Fruit fly (Drosophila melanogaster): ENCODE measurements around the gene Tsp.

Gene Tsp

dm6 chr2L:6716182-6716770 lies 7.4 kb upstream of the Tsp start, which contains the start of gene AkhR (continued):
- no peak for TF ChIP-seq odd (GFP tag; optimal IDR thresholded peaks at IDR 0.05)
- peak; percentile 47 for TF ChIP-seq row (GFP tag; IDR thresholded peaks at IDR 0.05)
- TF ChIP-seq E2f1 (GFP tag; IDR thresholded peaks at IDR 0.05): no peak
- TF ChIP-seq peb (GFP tag; IDR thresholded peaks at IDR 0.05): no peak
- TF ChIP-seq otp (GFP tag; IDR thresholded peaks at IDR 0.05): no peak
- no peak for TF ChIP-seq danr (GFP tag; IDR thresholded peaks at IDR 0.05)
- TF ChIP-seq CG34376 (GFP tag; optimal IDR thresholded peaks at IDR 0.05): peak; percentile 9
- TF ChIP-seq Vsx1 (GFP tag; optimal IDR thresholded peaks at IDR 0.05): no peak
- no peak for TF ChIP-seq CG30431 (GFP tag; optimal IDR thresholded peaks at IDR 0.05)
- no peak for TF ChIP-seq Gsc (GFP tag; IDR thresholded peaks at IDR 0.05)
- no peak for TF ChIP-seq lilli (GFP tag; optimal IDR thresholded peaks at IDR 0.05)
- no peak for TF ChIP-seq her (GFP tag; optimal IDR thresholded peaks at IDR 0.05)
- TF ChIP-seq tup (GFP tag; optimal IDR thresholded peaks at IDR 0.05): no peak

dm6 chr2L:6706368-6706919 lies 2.4 kb downstream of the Tsp start:
- TF ChIP-seq Med (GFP tag) (no peak), CG1647 (GFP tag; optimal IDR thresholded peaks at IDR 0.05) (no peak), CG17328 (GFP tag; IDR thresholded peaks at IDR 0.05) (no peak), abd-A (tag; optimal IDR thresholded peaks at IDR 0.05) (peak; percentile 74), Eip74EF (GFP tag; optimal IDR thresholded peaks at IDR 0.05) (no peak), ase (GFP tag; IDR thresholded peaks at IDR 0.05) (no peak), cg (GFP tag; optimal IDR thresholded peaks at IDR 0.05) (no peak), org-1 (GFP tag; optimal IDR thresholded peaks at IDR 0.05) (no peak), chinmo (GFP tag; IDR thresholded peaks at IDR 0.05; ENCODE audit: partially characterized antibody) (peak; percentile 73; the same call in 1 of the 4 replicates), HmgD (GFP tag; optimal IDR thresholded peaks at IDR 0.05) (no peak), chm (GFP tag; IDR thresholded peaks at IDR 0.05) (no peak), CG13894 (tag; optimal IDR thresholded peaks at IDR 0.05) (peak; percentile 1), Pdp1 (GFP tag; optimal IDR thresholded peaks at IDR 0.05) (peak in 1 of 2 experiments; percentile 9), pho (GFP tag; optimal IDR thresholded peaks at IDR 0.05) (no peak), vvl (GFP tag; IDR thresholded peaks at IDR 0.05) (peak; percentile 65; the same call in 1 of the 2 replicates), CG10147 (GFP tag; optimal IDR thresholded peaks at IDR 0.05) (no peak), hkb (optimal IDR thresholded peaks at IDR 0.05) (no peak), hkb (GFP tag; IDR thresholded peaks at IDR 0.05) (no peak), oc (tag; optimal IDR thresholded peaks at IDR 0.05) (peak; percentile 16), sd (tag; optimal IDR thresholded peaks at IDR 0.05) (peak; percentile 43), Awh (GFP tag; IDR thresholded peaks at IDR 0.05) (peak; percentile 69; the same call in 1 of the 2 replicates), scrt (GFP tag; optimal IDR thresholded peaks at IDR 0.05) (no peak), CG8924 (tag; optimal IDR thresholded peaks at IDR 0.05) (no peak), Rfx (GFP tag; IDR thresholded peaks at IDR 0.05) (no peak)

- peak; percentile 22 for TF ChIP-seq ewg (GFP tag; optimal IDR thresholded peaks at IDR 0.05)
- TF ChIP-seq sr (GFP tag; IDR thresholded peaks at IDR 0.05): peak; percentile 37; the same call in 1 of the 3 replicates
- no peak for TF ChIP-seq MESR4 (GFP tag; optimal IDR thresholded peaks at IDR 0.05)
- TF ChIP-seq CG12769 (tag; optimal IDR thresholded peaks at IDR 0.05): peak; percentile 16
- TF ChIP-seq chinmo (GFP tag; IDR thresholded peaks at IDR 0.05; ENCODE audit: partially characterized antibody): 0 out of 4 replicates have a peak, but pooled peaks have one; percentile 48
- TF ChIP-seq cato (GFP tag; optimal IDR thresholded peaks at IDR 0.05; ENCODE audit: borderline replicate concordance): no peak
- TF ChIP-seq cwo (GFP tag; optimal IDR thresholded peaks at IDR 0.05): no peak
- TF ChIP-seq gce (GFP tag; IDR thresholded peaks at IDR 0.05): no peak
- no peak for TF ChIP-seq inv (GFP tag; IDR thresholded peaks at IDR 0.05; ENCODE audit: partially characterized antibody)
- TF ChIP-seq CG2116 (GFP tag; optimal IDR thresholded peaks at IDR 0.05): no peak
- TF ChIP-seq CG18619 (GFP tag; optimal IDR thresholded peaks at IDR 0.05): no peak
- TF ChIP-seq knrl (GFP tag; IDR thresholded peaks at IDR 0.05; ENCODE audit: partially characterized antibody): 0 out of 3 replicates have a peak, but pooled peaks have one; percentile 15
- TF ChIP-seq CG9609 (GFP tag; optimal IDR thresholded peaks at IDR 0.05): no peak
Measured at dm6 chr2L:6705081-6705480, 3.8 kb downstream of the Tsp start.
